Worm (Caenorhabditis elegans) whole organism, mixed stage, embryonic: ENCODE data around the gene enu-3.6.

Experiments
- bed-3 ChIP-seq: fragments of 200-800 bp; sonication (Bioruptor generic); optimal IDR thresholded peaks from 3 replicates; lab custom pipeline; 2018; ENCODE audit warnings: mild to moderate bottlenecking, missing genetic modification characterization, moderate library complexity, missing compliant biosample characterization
- blmp-1 ChIP-seq: fragments of 150-350 bp; optimal IDR thresholded peaks from 2 replicates; lab custom pipeline; 2014; ENCODE audit warnings: missing biosample characterization, missing genetic modification characterization
- ceh-43 ChIP-seq: fragments of 200-800 bp; sonication (Bioruptor generic); optimal IDR thresholded peaks from 2 replicates; lab custom pipeline; 2018; ENCODE audit warnings: mild to moderate bottlenecking, missing genetic modification characterization, moderate library complexity, missing compliant biosample characterization
- ceh-83 ChIP-seq: fragments of 200-800 bp; sonication (Bioruptor generic); optimal IDR thresholded peaks from 2 replicates; lab custom pipeline; 2018; ENCODE audit warnings: mild to moderate bottlenecking, missing genetic modification characterization, missing compliant biosample characterization
- ces-1 ChIP-seq: fragments of 150-350 bp; optimal IDR thresholded peaks from 2 replicates; lab custom pipeline; 2014; ENCODE audit warnings: missing biosample characterization, missing genetic modification reagents, missing genetic modification characterization
- cnd-1 ChIP-seq: fragments of 200-800 bp; sonication (Bioruptor generic); optimal IDR thresholded peaks from 2 replicates; lab custom pipeline; 2018; ENCODE audit warnings: mild to moderate bottlenecking, missing genetic modification characterization, missing compliant biosample characterization
- drap-1 ChIP-seq: fragments of 200-800 bp; sonication (Bioruptor generic); optimal IDR thresholded peaks from 3 replicates; lab custom pipeline; 2018; ENCODE audit warnings: mild to moderate bottlenecking, missing genetic modification characterization, missing compliant biosample characterization
- elt-1 ChIP-seq: sonication (generic microtip); optimal IDR thresholded peaks from 2 replicates; lab custom pipeline; 2017; ENCODE audit warnings: missing genetic modification characterization, mild to moderate bottlenecking, missing compliant biosample characterization, antibody characterized with exemption, moderate library complexity, borderline replicate concordance; ENCODE audit not compliant: insufficient read depth
- elt-3 ChIP-seq: fragments of 150-350 bp; optimal IDR thresholded peaks from 2 replicates; lab custom pipeline; 2014; ENCODE audit warnings: missing biosample characterization, missing genetic modification characterization
- flh-1 ChIP-seq: fragments of 200-800 bp; sonication (Bioruptor generic); optimal IDR thresholded peaks from 2 replicates; lab custom pipeline; 2018; ENCODE audit warnings: mild to moderate bottlenecking, missing genetic modification characterization, moderate library complexity, missing compliant biosample characterization
- ham-2 ChIP-seq: fragments of 200-800 bp; sonication (Bioruptor generic); optimal IDR thresholded peaks from 2 replicates; lab custom pipeline; 2018; ENCODE audit warnings: mild to moderate bottlenecking, missing genetic modification characterization, missing compliant biosample characterization
- hlh-1 ChIP-seq: fragments of 150-350 bp; optimal IDR thresholded peaks from 2 replicates; lab custom pipeline; 2014; ENCODE audit warnings: missing biosample characterization, missing genetic modification reagents, missing genetic modification characterization
- lin-13 ChIP-seq: fragments of 150-350 bp; optimal IDR thresholded peaks from 2 replicates; lab custom pipeline; 2014; ENCODE audit warnings: missing biosample characterization, missing genetic modification characterization
- lsy-2 ChIP-seq: fragments of 150-350 bp; optimal IDR thresholded peaks from 2 replicates; lab custom pipeline; 2014; ENCODE audit warnings: missing biosample characterization, missing genetic modification characterization
- mab-5 ChIP-seq: fragments of 150-350 bp; optimal IDR thresholded peaks from 2 replicates; lab custom pipeline; 2014; ENCODE audit warnings: missing biosample characterization, missing genetic modification characterization
- mep-1 ChIP-seq: fragments of 150-350 bp; optimal IDR thresholded peaks from 2 replicates; lab custom pipeline; 2017; ENCODE audit warnings: missing biosample characterization, missing genetic modification reagents, missing genetic modification characterization, inconsistent platforms
- mls-2 ChIP-seq: sonication (generic microtip); optimal IDR thresholded peaks from 2 replicates; lab custom pipeline; 2016; ENCODE audit warnings: mild to moderate bottlenecking, missing genetic modification characterization, moderate library complexity, missing compliant biosample characterization
- nhr-12 ChIP-seq: fragments of 150-350 bp; optimal IDR thresholded peaks from 2 replicates; lab custom pipeline; 2014; ENCODE audit warnings: missing biosample characterization, missing genetic modification characterization
- nhr-2 ChIP-seq: fragments of 150-350 bp; optimal IDR thresholded peaks from 2 replicates; lab custom pipeline; 2014; ENCODE audit warnings: missing biosample characterization, missing genetic modification characterization
- nhr-28 ChIP-seq: fragments of 150-350 bp; optimal IDR thresholded peaks from 2 replicates; lab custom pipeline; 2014; ENCODE audit warnings: missing biosample characterization, missing genetic modification characterization
- nhr-76 ChIP-seq: sonication (generic microtip); optimal IDR thresholded peaks from 2 replicates; lab custom pipeline; 2017; ENCODE audit warnings: missing biosample characterization, missing genetic modification characterization
- pha-4 ChIP-seq: fragments of 150-350 bp; optimal IDR thresholded peaks from 2 replicates; lab custom pipeline; 2018; ENCODE audit warnings: missing biosample characterization, missing genetic modification reagents, missing genetic modification characterization
- sem-2 ChIP-seq: fragments of 200-800 bp; sonication (Bioruptor generic); optimal IDR thresholded peaks from 2 replicates; lab custom pipeline; 2018; ENCODE audit warnings: mild to moderate bottlenecking, missing genetic modification characterization, missing compliant biosample characterization
- snpc-4 ChIP-seq: fragments of 150-350 bp; optimal IDR thresholded peaks from 2 replicates; lab custom pipeline; 2014; ENCODE audit warnings: missing biosample characterization, missing genetic modification characterization
- sptf-1 ChIP-seq: sonication (generic microtip); optimal IDR thresholded peaks from 2 replicates; lab custom pipeline; 2017; ENCODE audit warnings: mild to moderate bottlenecking, missing genetic modification characterization, moderate library complexity, missing compliant biosample characterization
- tbx-8 ChIP-seq: fragments of 200-800 bp; sonication (Bioruptor generic); optimal IDR thresholded peaks from 2 replicates; lab custom pipeline; 2018; ENCODE audit warnings: mild to moderate bottlenecking, missing genetic modification characterization, moderate library complexity, missing compliant biosample characterization
- unc-120 ChIP-seq: sonication (generic microtip); optimal IDR thresholded peaks from 2 replicates; lab custom pipeline; 2017; ENCODE audit warnings: missing genetic modification characterization, missing compliant biosample characterization; ENCODE audit not compliant: poor library complexity, severe bottlenecking
- unc-39 ChIP-seq: fragments of 150-350 bp; optimal IDR thresholded peaks from 2 replicates; lab custom pipeline; 2014; ENCODE audit warnings: missing biosample characterization, missing genetic modification characterization
- unc-62 ChIP-seq: fragments of 150-350 bp; optimal IDR thresholded peaks from 2 replicates; lab custom pipeline; 2014; ENCODE audit warnings: missing biosample characterization, missing genetic modification reagents, missing genetic modification characterization
- ztf-11 ChIP-seq: fragments of 150-350 bp; optimal IDR thresholded peaks from 2 replicates; lab custom pipeline; 2014; ENCODE audit warnings: missing biosample characterization, missing genetic modification characterization

enu-3.6 gene

ce11 chrIII:10769693-10770092 is 19.5 kb downstream of the enu-3.6 start:
- TF ChIP-seq tbx-8 (GFP tag; lab: Kevin White, UChicago) = no peak
- no peak for TF ChIP-seq drap-1 (GFP tag; lab: Kevin White, UChicago)
- no peak for TF ChIP-seq elt-1 (tag; lab: Kevin White, UChicago)
- TF ChIP-seq cnd-1 (tag; lab: Kevin White, UChicago) = no peak
- no peak for TF ChIP-seq ham-2 (GFP tag; lab: Kevin White, UChicago)
- TF ChIP-seq sem-2 (GFP tag; lab: Kevin White, UChicago) = no peak
- no peak for TF ChIP-seq nhr-12 (tag; lab: Kevin White, UChicago)
- TF ChIP-seq flh-1 (GFP tag; lab: Kevin White, UChicago) = no peak
- TF ChIP-seq unc-120 = no peak
- no peak for TF ChIP-seq nhr-28 (tag; lab: Kevin White, UChicago)
- TF ChIP-seq nhr-2 = no peak
- TF ChIP-seq unc-39 = no peak
- no peak for TF ChIP-seq hlh-1 (tag; lab: Kevin White, UChicago)
- TF ChIP-seq ztf-11 (tag; lab: Kevin White, UChicago) = no peak
- no peak for TF ChIP-seq ceh-43 (GFP tag; lab: Kevin White, UChicago)
- TF ChIP-seq lsy-2 (tag; lab: Kevin White, UChicago) = no peak
- TF ChIP-seq mls-2 (tag; lab: Kevin White, UChicago) = no peak
- no peak for TF ChIP-seq sptf-1 (tag; lab: Kevin White, UChicago)

DNA sequence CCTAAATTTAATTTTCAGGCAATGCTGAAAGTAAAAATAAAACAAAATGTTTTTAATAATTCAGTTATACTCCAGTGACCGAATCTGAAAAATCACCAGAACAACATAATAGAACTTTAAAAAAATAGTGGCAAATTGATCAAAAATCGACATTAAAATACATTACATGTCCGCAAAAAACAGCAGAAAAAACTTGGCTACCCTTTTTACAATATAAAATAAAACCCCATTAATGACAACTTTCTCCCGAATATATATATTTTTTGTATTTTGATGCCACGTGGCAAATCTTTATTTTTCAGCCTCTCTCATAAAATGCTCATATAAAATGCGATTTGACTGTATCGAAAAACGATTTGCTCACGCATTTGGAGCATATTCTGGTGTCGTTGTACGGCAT is 31.3 kb downstream of the enu-3.6 start, which contains the start of gene ptr-19:
ptr-19 (plus strand) TSS at position 301 of the 400 bp plus-strand sequence.
- TF ChIP-seq snpc-4 (tag; lab: Kevin White, UChicago) (no peak), tbx-8 (GFP tag; lab: Kevin White, UChicago) (no peak), unc-62 (GFP tag; lab: Kevin White, UChicago) (no peak), nhr-76 (tag; lab: Kevin White, UChicago) (no peak), ham-2 (GFP tag; lab: Kevin White, UChicago) (no peak), mep-1 (tag; lab: Kevin White, UChicago) (no peak), lsy-2 (tag; lab: Kevin White, UChicago) (no peak), pha-4 (tag; lab: Kevin White, UChicago) (no peak), mls-2 (tag; lab: Kevin White, UChicago) (no peak), nhr-12 (tag; lab: Kevin White, UChicago) (no peak), flh-1 (GFP tag; lab: Kevin White, UChicago) (no peak), cnd-1 (tag; lab: Kevin White, UChicago) (no peak), bed-3 (GFP tag; lab: Kevin White, UChicago) (no peak), unc-39 (no peak), mab-5 (tag; lab: Kevin White, UChicago) (no peak), nhr-28 (tag; lab: Kevin White, UChicago) (no peak)
- TF ChIP-seq, all 35 proteins: peak for 0

DNA sequence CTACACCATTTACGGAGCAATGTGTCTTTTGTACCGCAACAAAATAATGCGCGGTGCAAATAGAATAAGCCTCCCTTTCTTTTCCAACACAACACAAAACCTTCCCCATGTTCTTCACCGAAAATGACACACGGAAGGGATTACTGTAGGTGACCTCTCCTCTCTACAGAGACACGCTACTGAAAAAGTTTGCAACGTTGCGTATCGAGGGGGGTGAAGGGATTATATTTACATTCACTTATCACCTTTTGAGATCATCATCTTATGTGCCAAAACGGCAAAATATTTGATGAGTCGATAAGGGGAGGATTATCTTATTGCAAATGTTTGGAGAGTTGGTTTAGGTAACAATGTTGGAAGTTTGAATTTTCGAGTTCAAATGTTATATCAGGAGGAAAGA is 32.8 kb downstream of the enu-3.6 start:
- TF ChIP-seq mls-2 (tag; lab: Kevin White, UChicago) (no peak), nhr-2 (no peak), blmp-1 (tag; lab: Kevin White, UChicago) (no peak), mab-5 (tag; lab: Kevin White, UChicago) (no peak), sem-2 (GFP tag; lab: Kevin White, UChicago) (no peak), ceh-83 (GFP tag; lab: Kevin White, UChicago) (no peak), unc-39 (no peak), flh-1 (GFP tag; lab: Kevin White, UChicago) (no peak), ces-1 (no peak), nhr-28 (tag; lab: Kevin White, UChicago) (no peak), lin-13 (no peak), unc-62 (GFP tag; lab: Kevin White, UChicago) (no peak), elt-3 (tag; lab: Kevin White, UChicago) (no peak), cnd-1 (tag; lab: Kevin White, UChicago) (no peak), lsy-2 (tag; lab: Kevin White, UChicago) (no peak), ztf-11 (tag; lab: Kevin White, UChicago) (no peak), nhr-76 (tag; lab: Kevin White, UChicago) (no peak), ceh-43 (GFP tag; lab: Kevin White, UChicago) (no peak), drap-1 (GFP tag; lab: Kevin White, UChicago) (no peak)

DNA sequence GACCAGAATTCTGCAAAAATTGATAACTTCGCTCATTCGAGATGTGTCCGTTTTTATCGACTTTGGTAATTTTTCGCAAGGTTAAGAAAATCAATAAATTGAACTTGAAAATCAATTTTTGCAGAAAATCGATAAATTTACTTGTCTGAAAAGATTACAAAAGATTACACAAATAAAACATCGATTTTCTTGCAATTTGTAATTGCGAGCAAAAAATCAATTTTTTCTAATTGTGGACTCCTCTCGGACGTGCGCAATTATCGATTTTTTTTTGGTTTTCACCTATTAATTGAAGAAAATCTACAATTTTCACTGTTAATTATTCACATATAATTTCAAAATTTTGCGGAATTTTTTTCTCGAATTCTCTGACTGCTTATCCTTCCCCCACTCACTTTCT is 41.0 kb downstream of the enu-3.6 start:
- TF ChIP-seq blmp-1 (tag; lab: Kevin White, UChicago) = no peak
- no peak for TF ChIP-seq nhr-76 (tag; lab: Kevin White, UChicago)
- no peak for TF ChIP-seq nhr-12 (tag; lab: Kevin White, UChicago)
- TF ChIP-seq ztf-11 (tag; lab: Kevin White, UChicago) = no peak
- TF ChIP-seq nhr-2 = no peak
- TF ChIP-seq elt-3 (tag; lab: Kevin White, UChicago) = no peak
- TF ChIP-seq flh-1 (GFP tag; lab: Kevin White, UChicago) = no peak
- TF ChIP-seq ham-2 (GFP tag; lab: Kevin White, UChicago) = no peak
- no peak for TF ChIP-seq sem-2 (GFP tag; lab: Kevin White, UChicago)
- no peak for TF ChIP-seq ces-1
- TF ChIP-seq lsy-2 (tag; lab: Kevin White, UChicago) = no peak
- TF ChIP-seq pha-4 (tag; lab: Kevin White, UChicago) = no peak
- no peak for TF ChIP-seq mls-2 (tag; lab: Kevin White, UChicago)
- TF ChIP-seq ceh-43 (GFP tag; lab: Kevin White, UChicago) = no peak
- no peak for TF ChIP-seq unc-62 (GFP tag; lab: Kevin White, UChicago)
- TF ChIP-seq lin-13 = no peak
- no peak for TF ChIP-seq tbx-8 (GFP tag; lab: Kevin White, UChicago)
- TF ChIP-seq mep-1 (tag; lab: Kevin White, UChicago) = no peak
- no peak for TF ChIP-seq sptf-1 (tag; lab: Kevin White, UChicago)
- no peak for TF ChIP-seq snpc-4 (tag; lab: Kevin White, UChicago)
